Fruit fly (Drosophila melanogaster): ENCODE measurements around the gene Myo95E.

Gene Myo95E

DNA sequence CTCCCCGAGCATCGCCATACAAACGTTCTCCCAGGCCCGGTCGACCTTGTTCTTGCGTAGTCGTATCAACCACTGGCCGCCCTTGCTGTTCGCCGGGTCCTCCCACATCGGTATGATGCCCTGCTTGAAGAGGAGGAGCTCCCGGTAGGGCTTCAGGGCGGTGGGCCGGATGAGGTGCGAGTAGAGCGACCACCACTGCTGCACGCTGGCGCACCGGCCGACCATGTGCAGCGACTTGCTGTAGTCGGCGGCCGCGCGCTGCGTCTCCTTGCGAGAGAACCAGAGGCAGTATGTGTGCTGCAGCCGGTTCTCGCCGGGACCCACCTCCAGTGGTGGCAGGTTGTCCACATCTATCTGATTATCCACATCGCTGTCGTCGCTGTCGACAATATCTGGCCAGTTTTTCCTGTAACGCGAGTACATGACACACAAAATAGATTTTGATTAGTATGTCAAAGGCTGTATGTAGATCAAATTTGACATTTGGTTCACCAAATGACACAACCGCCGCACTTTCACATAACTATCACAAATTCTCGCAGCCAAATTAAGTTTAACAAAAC is 54.3 kb downstream of the Myo95E start, which contains the start of gene CG10694:
TSS of gene CG10694 (plus strand) at position 513 of the 563 bp plus-strand sequence.
- TF ChIP-seq psq (optimal IDR thresholded peaks at IDR 0.05) (no peak), pan (optimal IDR thresholded peaks at IDR 0.05) (no peak), EcR (GFP tag; optimal IDR thresholded peaks at IDR 0.05) (no peak), usp (GFP tag; optimal IDR thresholded peaks at IDR 0.05) (no peak), CG8478 (optimal IDR thresholded peaks at IDR 0.05) (no peak), Dll (optimal IDR thresholded peaks at IDR 0.05) (no peak)

DNA sequence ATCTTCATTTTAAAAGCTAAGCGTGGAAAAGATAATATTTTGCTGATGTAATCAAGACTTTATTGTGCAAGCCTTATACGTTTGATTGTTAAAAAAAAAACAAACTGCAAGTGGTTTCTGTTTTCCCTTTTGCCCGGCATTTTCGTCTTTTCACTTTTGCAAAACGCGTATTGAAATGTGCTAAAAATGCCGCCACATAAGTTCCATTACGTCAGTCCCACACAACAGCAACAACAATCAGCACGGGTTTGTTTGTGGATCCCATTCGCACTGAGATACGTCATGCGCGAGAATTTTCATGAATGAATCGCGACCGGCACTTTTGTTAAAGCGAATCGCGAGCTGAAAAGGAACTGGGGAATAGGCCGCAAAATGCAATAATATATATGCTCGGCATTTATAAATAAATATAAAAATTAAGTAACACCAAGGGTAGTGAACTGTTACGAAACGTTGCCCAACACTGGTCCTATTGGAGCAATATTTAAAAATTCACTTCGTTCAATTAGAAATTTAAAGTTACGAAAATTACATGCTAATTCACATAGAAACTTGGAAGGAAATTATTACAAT is 55.2 kb downstream of the Myo95E start:
- no peak for TF ChIP-seq CG8478 (optimal IDR thresholded peaks at IDR 0.05)
- TF ChIP-seq usp (GFP tag; optimal IDR thresholded peaks at IDR 0.05): no peak
- TF ChIP-seq EcR (GFP tag; optimal IDR thresholded peaks at IDR 0.05): no peak

DNA sequence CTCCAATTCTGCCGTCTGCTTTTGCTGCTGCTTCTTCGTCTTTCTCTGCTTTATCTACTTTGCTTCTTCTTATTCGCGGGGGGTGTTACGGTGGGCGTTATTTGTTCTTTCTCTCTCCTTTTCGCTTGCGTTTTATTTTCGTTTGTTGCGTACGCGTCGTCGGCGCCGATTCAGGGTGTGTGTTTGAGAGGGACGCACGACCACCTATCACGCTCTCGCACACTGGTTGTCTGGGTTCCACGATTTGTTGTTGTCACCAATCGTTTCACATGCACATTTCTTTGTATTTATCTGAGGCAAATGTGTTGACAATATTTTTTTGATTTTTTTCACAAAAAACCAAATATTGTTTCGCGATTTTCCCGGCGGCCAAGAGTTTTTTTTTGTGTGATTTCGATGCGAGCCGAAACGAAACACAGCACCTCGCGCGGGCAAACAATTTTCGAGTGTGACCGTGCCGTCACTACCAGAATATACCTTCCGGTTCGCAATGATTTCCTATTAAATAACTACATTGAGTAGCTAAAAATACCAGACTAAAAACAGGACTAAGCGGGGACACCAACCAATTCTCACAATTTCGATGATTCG is 55.9 kb downstream of the Myo95E start, which contains the start of gene Syx1A:
TSS of gene Syx1A (minus strand) at position 452 of the 591 bp plus-strand sequence.
- TF ChIP-seq Dll (optimal IDR thresholded peaks at IDR 0.05): no peak
- no peak for TF ChIP-seq CG8478 (optimal IDR thresholded peaks at IDR 0.05)
- TF ChIP-seq EcR (GFP tag; optimal IDR thresholded peaks at IDR 0.05): no peak
- TF ChIP-seq usp (GFP tag; optimal IDR thresholded peaks at IDR 0.05): no peak
- no peak for TF ChIP-seq pan (optimal IDR thresholded peaks at IDR 0.05)
